Fruit fly (Drosophila melanogaster): ENCODE measurements around the gene CG15042.

CG15042 gene

dm6 chrX:18510884-18511283, 17.2 kb downstream of the CG15042 start (continued):
- TF ChIP-seq CG32532 (GFP tag; IDR thresholded peaks at IDR 0.05) (no peak), CG11398 (GFP tag; optimal IDR thresholded peaks at IDR 0.05) (no peak), zen2 (GFP tag; IDR thresholded peaks at IDR 0.05; ENCODE audit: partially characterized antibody) (no peak), CG15269 (tag; optimal IDR thresholded peaks at IDR 0.05) (peak; percentile 43), CG4360 (GFP tag; IDR thresholded peaks at IDR 0.05) (no peak), CG12071 (GFP tag; optimal IDR thresholded peaks at IDR 0.05) (peak; percentile 49), Dll (GFP tag; IDR thresholded peaks at IDR 0.05; ENCODE audit: partially characterized antibody) (no peak), Camta (GFP tag; optimal IDR thresholded peaks at IDR 0.05) (no peak), CG34376 (GFP tag; optimal IDR thresholded peaks at IDR 0.05) (peak; percentile 16), Ptx1 (GFP tag; IDR thresholded peaks at IDR 0.05) (no peak), CG15479 (GFP tag; optimal IDR thresholded peaks at IDR 0.05) (no peak)

dm6 chrX:18509430-18509829, 18.6 kb downstream of the CG15042 start:
- TF ChIP-seq sug (tag; optimal IDR thresholded peaks at IDR 0.05), result peak; percentile 35
- TF ChIP-seq exex (tag; optimal IDR thresholded peaks at IDR 0.05), result peak; percentile 93
- TF ChIP-seq CG8281 (tag; optimal IDR thresholded peaks at IDR 0.05), result no peak

dm6 chrX:18508565-18508964, 19.5 kb downstream of the CG15042 start:
- peak; percentile 59 for TF ChIP-seq exex (tag; optimal IDR thresholded peaks at IDR 0.05)
- TF ChIP-seq sens (GFP tag), result peak; percentile 46
- no peak for TF ChIP-seq wdn (GFP tag; IDR thresholded peaks at IDR 0.05)
- peak; percentile 20 for TF ChIP-seq D19B (GFP tag; optimal IDR thresholded peaks at IDR 0.05)
- peak; percentile 50 for TF ChIP-seq grn (GFP tag; optimal IDR thresholded peaks at IDR 0.05)
- no peak for TF ChIP-seq cad (GFP tag; optimal IDR thresholded peaks at IDR 0.05)
- peak; percentile 44 for TF ChIP-seq sug (tag; optimal IDR thresholded peaks at IDR 0.05)

dm6 chrX:18506639-18507528, 21.2 kb downstream of the CG15042 start:
- TF ChIP-seq pb (GFP tag; optimal IDR thresholded peaks at IDR 0.05) (peak; percentile 70), trh (GFP tag; optimal IDR thresholded peaks at IDR 0.05) (no peak), maf-S (GFP tag; optimal IDR thresholded peaks at IDR 0.05) (peak; percentile 66), usp (GFP tag; optimal IDR thresholded peaks at IDR 0.05) (no peak), CG7556 (GFP tag; optimal IDR thresholded peaks at IDR 0.05) (peak; percentile 77), CG11504 (tag; optimal IDR thresholded peaks at IDR 0.05) (peak; percentile 97), ind (GFP tag; optimal IDR thresholded peaks at IDR 0.05) (peak; percentile 84), H2.0 (GFP tag; IDR thresholded peaks at IDR 0.05) (peak; percentile 75), CG13775 (GFP tag; optimal IDR thresholded peaks at IDR 0.05) (peak; percentile 68), CG31441 (GFP tag; IDR thresholded peaks at IDR 0.05) (peak; percentile 75), corto (GFP tag; optimal IDR thresholded peaks at IDR 0.05) (peak; percentile 34), Spps (tag; optimal IDR thresholded peaks at IDR 0.05) (peak; percentile 62), CG18764 (GFP tag; optimal IDR thresholded peaks at IDR 0.05) (peak; percentile 80), HHEX (GFP tag; optimal IDR thresholded peaks at IDR 0.05) (peak; percentile 80), gt (GFP tag; IDR thresholded peaks at IDR 0.05) (no peak), CG13624 (GFP tag; optimal IDR thresholded peaks at IDR 0.05) (peak; percentile 64), Xbp1 (GFP tag; optimal IDR thresholded peaks at IDR 0.05) (peak; percentile 82), Max (GFP tag; optimal IDR thresholded peaks at IDR 0.05) (peak; percentile 61), CG9215 (GFP tag; IDR thresholded peaks at IDR 0.05) (peak; percentile 31), MBD-R2 (GFP tag; IDR thresholded peaks at IDR 0.05) (peak; percentile 53; the same call in 1 of the 2 replicates), Lhr (GFP tag; optimal IDR thresholded peaks at IDR 0.05) (peak; percentile 16), grn (GFP tag; optimal IDR thresholded peaks at IDR 0.05) (no peak), Mrtf (GFP tag; IDR thresholded peaks at IDR 0.05) (peak; percentile 74), en (GFP tag; optimal IDR thresholded peaks at IDR 0.05) (peak; percentile 70), Ravus (GFP tag; IDR thresholded peaks at IDR 0.05) (peak; percentile 48; the same call in 1 of the 2 replicates), vvl (GFP tag; IDR thresholded peaks at IDR 0.05) (peak; percentile 95), pita (GFP tag; optimal IDR thresholded peaks at IDR 0.05) (peak; percentile 25)
